Worm (Caenorhabditis elegans): ENCODE results near the gene gst-3.

gst-3 gene

ce11 chrIV:10176252-10176730, 36.2 kb upstream of the gst-3 start, which contains the start of gene rack-1 (continued):
- TF ChIP-seq pag-3 (tag; optimal IDR thresholded peaks at IDR 0.05; ENCODE audit: borderline replicate concordance, insufficient read depth), result no peak
- no peak for TF ChIP-seq sptf-1 (tag; optimal IDR thresholded peaks at IDR 0.05)
- TF ChIP-seq nhr-90 (tag; optimal IDR thresholded peaks at IDR 0.05; ENCODE audit: poor library complexity), result peak; percentile 31
- peak; percentile 7; the same call in 1 of the 2 replicates for TF ChIP-seq isw-1 (GFP tag; IDR thresholded peaks at IDR 0.05)
- no peak for TF ChIP-seq ama-1 (optimal IDR thresholded peaks at IDR 0.05)
- no peak for TF ChIP-seq ceh-8 (GFP tag; optimal IDR thresholded peaks at IDR 0.05)
- TF ChIP-seq nhr-11 (tag; optimal IDR thresholded peaks at IDR 0.05), result no peak
- TF ChIP-seq lsy-2 (tag; optimal IDR thresholded peaks at IDR 0.05), result peak; percentile 67 to 84
- TF ChIP-seq pax-3 (tag; optimal IDR thresholded peaks at IDR 0.05), result no peak
- TF ChIP-seq ztf-4 (tag; optimal IDR thresholded peaks at IDR 0.05), result no peak
- peak; percentile 35 for TF ChIP-seq dsc-1 (tag; optimal IDR thresholded peaks at IDR 0.05)
- TF ChIP-seq C34B4.2 (tag; optimal IDR thresholded peaks at IDR 0.05), result no peak
- peak; percentile 68 to 72 for TF ChIP-seq efl-1 (optimal IDR thresholded peaks at IDR 0.05)
- TF ChIP-seq efl-1 (GFP tag; optimal IDR thresholded peaks at IDR 0.05 in 1 of 2), result peak; percentile 65 to 93
- no peak for TF ChIP-seq unc-62 (GFP tag; optimal IDR thresholded peaks at IDR 0.05)
- TF ChIP-seq zag-1 (tag; optimal IDR thresholded peaks at IDR 0.05), result no peak
- no peak for TF ChIP-seq lin-13 (GFP tag; optimal IDR thresholded peaks at IDR 0.05)
- no peak for TF ChIP-seq lir-3 (tag; optimal IDR thresholded peaks at IDR 0.05; ENCODE audit: poor library complexity)
- no peak for TF ChIP-seq Y116A8C.19 (tag; optimal IDR thresholded peaks at IDR 0.05; ENCODE audit: borderline replicate concordance)
- no peak for TF ChIP-seq C04F5.9 (tag; optimal IDR thresholded peaks at IDR 0.05)
- TF ChIP-seq ceh-82 (tag; optimal IDR thresholded peaks at IDR 0.05), result peak in 2 of 3 experiments; percentile 32 to 75
- peak; percentile 76 for TF ChIP-seq nhr-85 (tag)
- no peak for TF ChIP-seq nhr-28 (tag; optimal IDR thresholded peaks at IDR 0.05)
- no peak for TF ChIP-seq efl-3 (GFP tag; optimal IDR thresholded peaks at IDR 0.05)
- TF ChIP-seq nhr-71 (tag; optimal IDR thresholded peaks at IDR 0.05), result peak; percentile 74
- peak; percentile 26 for TF ChIP-seq skn-1 (tag; optimal IDR thresholded peaks at IDR 0.05)
- no peak for TF ChIP-seq ceh-88 (GFP tag; IDR thresholded peaks at IDR 0.05)
- TF ChIP-seq blmp-1 (tag; optimal IDR thresholded peaks at IDR 0.05), result peak; percentile 47
- TF ChIP-seq sox-4 (tag; optimal IDR thresholded peaks at IDR 0.05), result no peak
- TF ChIP-seq ces-1 (GFP tag; optimal IDR thresholded peaks at IDR 0.05), result no peak
- TF ChIP-seq rnt-1 (tag; optimal IDR thresholded peaks at IDR 0.05), result peak; percentile 46
- no peak for TF ChIP-seq ets-5 (GFP tag; IDR thresholded peaks at IDR 0.05)
- TF ChIP-seq dpl-1 (GFP tag; optimal IDR thresholded peaks at IDR 0.05), result peak; percentile 48 to 71 (median 52)
- TF ChIP-seq C16A3.4 (tag; optimal IDR thresholded peaks at IDR 0.05), result peak; percentile 60
- no peak for TF ChIP-seq hlh-17 (GFP tag; optimal IDR thresholded peaks at IDR 0.05; ENCODE audit: borderline replicate concordance)
- peak; percentile 41 for TF ChIP-seq jun-1 (tag; optimal IDR thresholded peaks at IDR 0.05)
- TF ChIP-seq unc-98 (GFP tag; IDR thresholded peaks at IDR 0.05), result no peak
- no peak for TF ChIP-seq lin-39 (tag; optimal IDR thresholded peaks at IDR 0.05)
- TF ChIP-seq lin-35 (GFP tag; optimal IDR thresholded peaks at IDR 0.05), result peak; percentile 66 to 70
- TF ChIP-seq nhr-237 (tag; optimal IDR thresholded peaks at IDR 0.05), result no peak
- TF ChIP-seq fkh-8 (tag; optimal IDR thresholded peaks at IDR 0.05), result peak; percentile 58
- TF ChIP-seq nhr-19 (GFP tag; conservative IDR thresholded peaks at IDR 0.05), result peak; percentile 29; the same call in 1 of the 2 replicates
- no peak for TF ChIP-seq egl-13 (tag; optimal IDR thresholded peaks at IDR 0.05)
- TF ChIP-seq ceh-90 (tag; optimal IDR thresholded peaks at IDR 0.05), result no peak
- no peak for TF ChIP-seq unc-86 (tag; optimal IDR thresholded peaks at IDR 0.05)
- TF ChIP-seq vab-15 (tag; optimal IDR thresholded peaks at IDR 0.05), result no peak
- no peak for TF ChIP-seq mef-2 (tag; optimal IDR thresholded peaks at IDR 0.05)
